Fruit fly (Drosophila melanogaster) whole organism, embryonic: Measurements from ENCODE around the gene CG43203.

Experiments used
- Awh ChIP-seq: fragments of 200-800 bp; sonication (Bioruptor generic); IDR thresholded peaks from 2 replicates; pipeline ENCODE4, ENCODE4 v1.3.6; 2022; ENCODE audit warnings: missing biosample characterization, missing genetic modification characterization
- CG12391 ChIP-seq: fragments of 200-800 bp; sonication (Bioruptor generic); optimal IDR thresholded peaks from 3 replicates; lab custom pipeline; 2018; ENCODE audit warnings: missing biosample characterization, mild to moderate bottlenecking, missing genetic modification characterization, moderate library complexity
- CG14667 ChIP-seq: fragments of 200-800 bp; sonication (Bioruptor generic); IDR thresholded peaks from 2 replicates; pipeline ENCODE4 v1.3.6; 2022; ENCODE audit warnings: missing biosample characterization, missing genetic modification characterization
- CG15269 ChIP-seq: fragments of 200-800 bp; sonication (Bioruptor generic); optimal IDR thresholded peaks from 2 replicates; lab custom pipeline; 2018; ENCODE audit warnings: missing biosample characterization, mild to moderate bottlenecking, missing genetic modification characterization, moderate library complexity
- CG17361 ChIP-seq: fragments of 200-800 bp; sonication (Bioruptor generic); IDR thresholded peaks from 3 replicates; pipeline ENCODE4 v1.3.6; 2022; ENCODE audit warnings: missing biosample characterization, missing genetic modification characterization
- CG18262 ChIP-seq: fragments of 200-800 bp; optimal IDR thresholded peaks from 3 replicates; lab custom pipeline; 2019; ENCODE audit warnings: missing biosample characterization, mild to moderate bottlenecking, missing genetic modification characterization, moderate library complexity
- CG3065 ChIP-seq: fragments of 200-800 bp; sonication (Bioruptor generic); optimal IDR thresholded peaks from 2 replicates; lab custom pipeline; 2016; ENCODE audit warnings: missing biosample characterization, missing genetic modification characterization
- CG34224 ChIP-seq: fragments of 200-800 bp; sonication (Bioruptor generic); IDR thresholded peaks from 3 replicates; pipeline ENCODE4 v1.3.6; 2022; ENCODE audit warnings: missing biosample characterization, missing genetic modification characterization; ENCODE audit not compliant: partially characterized antibody
- CG34422 ChIP-seq: fragments of 200-800 bp; sonication (Bioruptor generic); IDR thresholded peaks from 3 replicates; pipeline ENCODE4 v1.3.6; 2022; ENCODE audit warnings: missing biosample characterization, missing genetic modification characterization
- CG4360 ChIP-seq: fragments of 200-800 bp; sonication (Bioruptor generic); IDR thresholded peaks from 2 replicates; pipeline ENCODE4 v1.3.6; 2022; ENCODE audit warnings: missing biosample characterization, missing genetic modification characterization
- CG43689 ChIP-seq: fragments of 200-800 bp; sonication (Bioruptor generic); IDR thresholded peaks from 2 replicates; pipeline ENCODE4 v1.3.6; 2022; ENCODE audit warnings: missing biosample characterization, missing genetic modification characterization
- CG4707 ChIP-seq: fragments of 200-800 bp; sonication (Bioruptor generic); optimal IDR thresholded peaks from 2 replicates; lab custom pipeline; 2018; ENCODE audit warnings: missing biosample characterization, mild to moderate bottlenecking, missing genetic modification characterization, moderate library complexity
- CG7745 ChIP-seq: fragments of 200-800 bp; sonication (Bioruptor generic); optimal IDR thresholded peaks from 2 replicates; lab custom pipeline; 2018; ENCODE audit warnings: missing biosample characterization, mild to moderate bottlenecking, missing genetic modification characterization, moderate library complexity
- CG8944 ChIP-seq: fragments of 200-800 bp; sonication (Bioruptor generic); optimal IDR thresholded peaks from 3 replicates; lab custom pipeline; 2016; ENCODE audit warnings: missing biosample characterization, missing genetic modification characterization
- CoRest ChIP-seq: fragments of 200-800 bp; sonication (Bioruptor generic); optimal IDR thresholded peaks from 3 replicates; lab custom pipeline; 2018; ENCODE audit warnings: missing biosample characterization, mild to moderate bottlenecking, missing genetic modification characterization, moderate library complexity
- D ChIP-seq, 2 experiments: fragments of 200-800 bp in 1 of 2; fragments of >200 bp in 1 of 2; sonication (Bioruptor generic) in 1 of 2; optimal IDR thresholded peaks; 2 replicates in 1 of 2; 3 replicates in 1 of 2; lab custom pipeline; 2017; ENCODE audit warnings: mild to moderate bottlenecking in 1 of 2, missing biosample characterization in 1 of 2, missing genetic modification characterization in 1 of 2, missing genetic modification reagents in 1 of 2
- Dref ChIP-seq: fragments of 200-800 bp; sonication (Bioruptor generic); IDR thresholded peaks from 2 replicates; pipeline ENCODE4 v1.3.6; 2022; ENCODE audit warnings: missing biosample characterization, missing genetic modification characterization
- NFAT ChIP-seq: fragments of 200-800 bp; sonication (Bioruptor generic); IDR thresholded peaks from 2 replicates; pipeline ENCODE4 v1.3.6; 2022; ENCODE audit warnings: missing biosample characterization, missing genetic modification characterization
- Nf-YB ChIP-seq: fragments of 200-800 bp; sonication (Bioruptor generic); optimal IDR thresholded peaks from 3 replicates; lab custom pipeline; 2019; ENCODE audit warnings: missing biosample characterization, mild to moderate bottlenecking, missing genetic modification characterization, moderate library complexity
- Ravus ChIP-seq: fragments of 200-800 bp; sonication (Bioruptor generic); IDR thresholded peaks from 2 replicates; pipeline ENCODE4 v1.3.6; 2022; ENCODE audit warnings: missing biosample characterization, missing genetic modification characterization
- Trl ChIP-seq, 3 experiments: fragments of >200 bp in 2 of 3; fragments of 200-800 bp in 1 of 3; sonication (Bioruptor generic) in 1 of 3; optimal IDR thresholded peaks; 2 replicates in 1 of 3; 3 replicates in 2 of 3; lab custom pipeline; 2016 to 2017; ENCODE audit warnings: missing biosample characterization in 1 of 3, missing genetic modification characterization in 1 of 3
- Xbp1 ChIP-seq: fragments of 200-800 bp; sonication (Bioruptor generic); optimal IDR thresholded peaks from 3 replicates; lab custom pipeline; 2016; ENCODE audit warnings: missing biosample characterization, mild to moderate bottlenecking, missing genetic modification characterization
- ab ChIP-seq: fragments of 200-800 bp; sonication (Bioruptor generic); optimal IDR thresholded peaks from 2 replicates; lab custom pipeline; 2016; ENCODE audit warnings: missing biosample characterization, missing genetic modification characterization
- abd-A ChIP-seq: fragments of 200-800 bp; sonication (Bioruptor generic); optimal IDR thresholded peaks from 3 replicates; lab custom pipeline; 2019; ENCODE audit warnings: missing biosample characterization, mild to moderate bottlenecking, missing genetic modification characterization, moderate library complexity
- br ChIP-seq: fragments of >200 bp; optimal IDR thresholded peaks from 2 replicates; lab custom pipeline; 2017
- cg ChIP-seq: fragments of 200-800 bp; sonication (Bioruptor generic); optimal IDR thresholded peaks from 3 replicates; lab custom pipeline; 2019; ENCODE audit warnings: missing biosample characterization, mild to moderate bottlenecking, missing genetic modification characterization, moderate library complexity
- crol ChIP-seq: fragments of 200-800 bp; sonication (Bioruptor generic); IDR thresholded peaks from 2 replicates; pipeline ENCODE4 v1.3.6; 2022; ENCODE audit warnings: missing biosample characterization, missing genetic modification characterization
- eve ChIP-seq, 2 experiments: fragments of >200 bp; optimal IDR thresholded peaks; 2 replicates each; lab custom pipeline; 2017; ENCODE audit warnings: missing biosample characterization in 2 of 2, missing genetic modification characterization in 2 of 2
- gce ChIP-seq: fragments of 200-800 bp; sonication (Bioruptor generic); IDR thresholded peaks from 3 replicates; pipeline ENCODE4 v1.3.6; 2022; ENCODE audit warnings: missing biosample characterization, missing genetic modification characterization
- gsb-n ChIP-seq: fragments of 200-800 bp; sonication (Bioruptor generic); optimal IDR thresholded peaks from 3 replicates; lab custom pipeline; 2018; ENCODE audit warnings: missing biosample characterization, mild to moderate bottlenecking, missing genetic modification characterization
- her ChIP-seq: fragments of 200-800 bp; sonication (Bioruptor generic); optimal IDR thresholded peaks from 2 replicates; lab custom pipeline; 2016; ENCODE audit warnings: missing biosample characterization, missing genetic modification characterization
- kni ChIP-seq: fragments of 200-800 bp; sonication (Bioruptor generic); optimal IDR thresholded peaks from 3 replicates; lab custom pipeline; 2017; ENCODE audit warnings: mild to moderate bottlenecking, missing biosample characterization, missing genetic modification reagents, missing genetic modification characterization
- mld ChIP-seq: fragments of 200-800 bp; sonication (Bioruptor generic); IDR thresholded peaks from 3 replicates; pipeline ENCODE4 v1.3.6; 2022; ENCODE audit warnings: missing biosample characterization, missing genetic modification characterization; ENCODE audit not compliant: partially characterized antibody
- sens ChIP-seq: fragments of 200-800 bp; sonication (Bioruptor generic); peaks from one replicate; lab custom pipeline; 2016; ENCODE audit warnings: missing biosample characterization, missing genetic modification characterization
- vvl ChIP-seq: fragments of 200-800 bp; sonication (Bioruptor generic); IDR thresholded peaks from 2 replicates; pipeline ENCODE4 v1.3.6; 2022; ENCODE audit warnings: missing biosample characterization, missing genetic modification characterization
- z ChIP-seq: fragments of 200-800 bp; sonication (Bioruptor generic); IDR thresholded peaks from 3 replicates; pipeline ENCODE4 v1.3.6; 2022; ENCODE audit warnings: missing biosample characterization, missing genetic modification characterization
- zf30C ChIP-seq: fragments of 200-800 bp; sonication (Bioruptor generic); optimal IDR thresholded peaks from 3 replicates; lab custom pipeline; 2018; ENCODE audit warnings: missing biosample characterization, mild to moderate bottlenecking, missing genetic modification characterization

Gene CG43203

DNA sequence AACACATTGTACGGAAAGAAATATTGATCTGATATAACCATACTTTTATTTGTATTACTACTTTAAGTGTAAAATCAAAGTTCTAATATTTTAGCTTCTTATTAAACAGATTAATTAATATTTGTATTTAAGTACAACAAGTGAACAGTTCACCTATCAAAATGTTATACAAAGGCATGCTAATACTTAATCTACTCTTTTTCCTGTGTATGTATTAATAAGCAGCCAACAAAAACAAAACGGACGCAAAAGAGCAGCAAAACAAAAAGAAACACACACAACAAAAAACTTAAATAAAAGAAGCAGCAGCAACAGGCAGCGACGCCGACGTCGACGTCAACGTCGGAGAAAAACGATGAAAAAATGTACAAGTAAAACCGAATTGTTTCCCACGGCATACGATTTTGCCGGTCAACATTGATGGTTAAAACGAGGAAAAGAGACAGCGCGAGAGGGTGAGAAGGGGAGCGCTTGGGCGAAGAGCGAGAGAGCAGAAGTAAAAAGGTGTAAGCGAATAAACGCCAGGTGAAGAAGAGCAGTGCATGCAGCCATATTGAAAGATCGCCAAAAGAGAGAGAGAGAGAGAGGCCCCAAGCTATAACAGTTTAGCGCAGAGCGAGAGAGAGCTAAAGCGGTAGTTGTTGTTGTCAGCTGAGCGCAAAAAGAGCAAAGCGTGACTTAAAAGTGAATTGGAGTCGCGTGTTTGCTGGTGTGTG, 32.2 kb upstream of the CG43203 start (continued):
- TF ChIP-seq CG34224 (GFP tag; lab: Robert Waterston, UW) (peak; percentile 52; the same call in 1 of the 3 replicates), CG43689 (GFP tag; lab: Robert Waterston, UW) (no peak), Dref (GFP tag; lab: Robert Waterston, UW) (no peak), Xbp1 (GFP tag; lab: Kevin White, UChicago) (no peak), Trl (optimal IDR thresholded peaks at IDR 0.05; lab: Kevin White, UChicago) (peak; percentile 92 to 94), Trl (GFP tag; optimal IDR thresholded peaks at IDR 0.05; lab: Kevin White, UChicago) (peak; percentile 8), zf30C (GFP tag; lab: Kevin White, UChicago) (no peak), kni (peak; percentile 87), z (GFP tag; lab: Robert Waterston, UW) (no peak), CG14667 (GFP tag; lab: Robert Waterston, UW) (no peak), CG8944 (GFP tag; lab: Kevin White, UChicago) (no peak), CG4707 (GFP tag; lab: Kevin White, UChicago) (no peak), CG4360 (GFP tag; lab: Robert Waterston, UW) (peak; percentile 88), CoRest (tag; lab: Kevin White, UChicago) (no peak), eve (GFP tag; optimal IDR thresholded peaks at IDR 0.05; lab: Kevin White, UChicago) (peak in 1 of 2 experiments; percentile 64), CG12391 (tag; lab: Kevin White, UChicago) (peak; percentile 21), CG15269 (tag; lab: Kevin White, UChicago) (no peak), crol (GFP tag; lab: Robert Waterston, UW) (peak; percentile 76), CG3065 (no peak), CG34422 (GFP tag; lab: Robert Waterston, UW) (no peak), CG18262 (tag; lab: Kevin White, UChicago) (peak; percentile 41), abd-A (tag; lab: Kevin White, UChicago) (no peak), gsb-n (peak; percentile 19), D (optimal IDR thresholded peaks at IDR 0.05; lab: Kevin White, UChicago) (peak; percentile 61), D (GFP tag; optimal IDR thresholded peaks at IDR 0.05; lab: Kevin White, UChicago) (no peak), Nf-YB (GFP tag; lab: Kevin White, UChicago) (peak; percentile 52), gce (no peak), NFAT (GFP tag; lab: Robert Waterston, UW) (no peak), her (GFP tag; lab: Kevin White, UChicago) (no peak), Ravus (no peak), CG17361 (GFP tag; lab: Robert Waterston, UW) (peak; percentile 13; the same call in 1 of the 3 replicates), br (no peak), cg (GFP tag; lab: Kevin White, UChicago) (peak; percentile 67), CG7745 (no peak)

- TF ChIP-seq ab (GFP tag; lab: Kevin White, UChicago) = no peak
- no peak for TF ChIP-seq mld (GFP tag; lab: Robert Waterston, UW)
- peak; percentile 29 for TF ChIP-seq sens
- TF ChIP-seq Awh (GFP tag; lab: Robert Waterston, UW) = peak; percentile 39; the same call in 1 of the 2 replicates
- peak in 1 of 2 experiments; percentile 61 for TF ChIP-seq eve (GFP tag; optimal IDR thresholded peaks at IDR 0.05; lab: Kevin White, UChicago)
- 0 out of 2 replicates have a peak, but pooled peaks have one; percentile 53 for TF ChIP-seq vvl (GFP tag; lab: Robert Waterston, UW)
Measured at dm6 chr3R:19322386-19322785, 31.5 kb upstream of the CG43203 start.
